Worm (Caenorhabditis elegans): ENCODE measurements around the gene lron-3.

Gene lron-3

ce11 chrX:15554910-15555309, 2.8 kb downstream of the lron-3 start (continued):
- no peak for TF ChIP-seq zag-1 (tag; optimal IDR thresholded peaks at IDR 0.05)

- TF ChIP-seq nhr-6 (tag; optimal IDR thresholded peaks at IDR 0.05): no peak
- TF ChIP-seq mdl-1 (tag; optimal IDR thresholded peaks at IDR 0.05): no peak
- TF ChIP-seq skn-1 (tag; optimal IDR thresholded peaks at IDR 0.05): no peak
- TF ChIP-seq snpc-4 (tag; optimal IDR thresholded peaks at IDR 0.05): peak; percentile 2
These were observed 5.6 kb downstream of the lron-3 start for ce11 chrX:15552024-15552769.

ce11 chrX:15550769-15551168, 7.0 kb downstream of the lron-3 start:
- no peak for TF ChIP-seq fos-1 (tag; optimal IDR thresholded peaks at IDR 0.05)
- no peak for TF ChIP-seq ZK546.5 (tag; optimal IDR thresholded peaks at IDR 0.05)
- no peak for TF ChIP-seq nhr-129 (tag; optimal IDR thresholded peaks at IDR 0.05)
- TF ChIP-seq nhr-12 (tag; optimal IDR thresholded peaks at IDR 0.05): no peak
- TF ChIP-seq lin-39 (tag; optimal IDR thresholded peaks at IDR 0.05): no peak
- no peak for TF ChIP-seq lin-11 (tag; optimal IDR thresholded peaks at IDR 0.05)

- TF ChIP-seq peb-1 (tag; optimal IDR thresholded peaks at IDR 0.05): no peak
- no peak for TF ChIP-seq nhr-10 (tag; optimal IDR thresholded peaks at IDR 0.05)
- TF ChIP-seq gmeb-1 (tag; optimal IDR thresholded peaks at IDR 0.05): no peak
- TF ChIP-seq mab-5 (tag; optimal IDR thresholded peaks at IDR 0.05): no peak
- no peak for TF ChIP-seq nhr-129 (tag; optimal IDR thresholded peaks at IDR 0.05)
- no peak for TF ChIP-seq sma-9 (GFP tag; optimal IDR thresholded peaks at IDR 0.05)
- TF ChIP-seq sma-9 (tag; optimal IDR thresholded peaks at IDR 0.05): no peak
- TF ChIP-seq ztf-1 (GFP tag; conservative IDR thresholded peaks at IDR 0.05): no peak
- TF ChIP-seq alr-1 (tag; optimal IDR thresholded peaks at IDR 0.05): no peak
- TF ChIP-seq mdl-1 (tag; optimal IDR thresholded peaks at IDR 0.05): no peak
- TF ChIP-seq ztf-11 (tag; optimal IDR thresholded peaks at IDR 0.05): no peak
These were observed 9.9 kb downstream of the lron-3 start for ce11 chrX:15547896-15548295.

ce11 chrX:15546943-15547342, 10.8 kb downstream of the lron-3 start:
- TF ChIP-seq sma-9 (GFP tag; optimal IDR thresholded peaks at IDR 0.05) (peak; percentile 16), sma-9 (tag; optimal IDR thresholded peaks at IDR 0.05) (no peak), Y55F3AM.14 (GFP tag; optimal IDR thresholded peaks at IDR 0.05) (no peak)

ce11 chrX:15545485-15545884, 12.3 kb downstream of the lron-3 start:
- no peak for TF ChIP-seq egl-27 (tag; optimal IDR thresholded peaks at IDR 0.05)
- TF ChIP-seq nhr-129 (tag; optimal IDR thresholded peaks at IDR 0.05): no peak

- no peak for TF ChIP-seq Y55F3AM.14 (GFP tag; optimal IDR thresholded peaks at IDR 0.05)
- no peak for TF ChIP-seq ceh-16 (tag; optimal IDR thresholded peaks at IDR 0.05)
- no peak for TF ChIP-seq unc-62 (GFP tag; optimal IDR thresholded peaks at IDR 0.05)
- TF ChIP-seq nhr-23 (tag; optimal IDR thresholded peaks at IDR 0.05): no peak
- no peak for TF ChIP-seq egl-27 (tag; optimal IDR thresholded peaks at IDR 0.05)
- TF ChIP-seq ztf-1 (GFP tag; conservative IDR thresholded peaks at IDR 0.05): no peak
- TF ChIP-seq dmd-4 (tag; optimal IDR thresholded peaks at IDR 0.05): no peak
- TF ChIP-seq ztf-11 (tag; optimal IDR thresholded peaks at IDR 0.05): no peak
- TF ChIP-seq sma-9 (GFP tag; optimal IDR thresholded peaks at IDR 0.05): peak; percentile 23
- no peak for TF ChIP-seq sma-9 (tag; optimal IDR thresholded peaks at IDR 0.05)
- no peak for TF ChIP-seq mdl-1 (tag; optimal IDR thresholded peaks at IDR 0.05)
- TF ChIP-seq F13H6.1 (tag; optimal IDR thresholded peaks at IDR 0.05): no peak
- no peak for TF ChIP-seq lin-13 (GFP tag; optimal IDR thresholded peaks at IDR 0.05)
- no peak for TF ChIP-seq snpc-4 (tag; optimal IDR thresholded peaks at IDR 0.05)
- TF ChIP-seq ceh-82 (tag; optimal IDR thresholded peaks at IDR 0.05): no peak
- TF ChIP-seq alr-1 (tag; optimal IDR thresholded peaks at IDR 0.05): no peak
- TF ChIP-seq nhr-129 (tag; optimal IDR thresholded peaks at IDR 0.05): peak; percentile 2
- TF ChIP-seq ztf-4 (tag; optimal IDR thresholded peaks at IDR 0.05): no peak
- TF ChIP-seq sma-3 (GFP tag; optimal IDR thresholded peaks at IDR 0.05): no peak
- peak; percentile 11 for TF ChIP-seq crh-2 (tag; optimal IDR thresholded peaks at IDR 0.05)
- TF ChIP-seq peb-1 (tag; optimal IDR thresholded peaks at IDR 0.05): no peak
- no peak for TF ChIP-seq unc-39 (tag; optimal IDR thresholded peaks at IDR 0.05)
- TF ChIP-seq nhr-11 (tag; optimal IDR thresholded peaks at IDR 0.05): no peak
- TF ChIP-seq ama-1 (optimal IDR thresholded peaks at IDR 0.05): no peak
- TF ChIP-seq fos-1 (tag; optimal IDR thresholded peaks at IDR 0.05): peak; percentile 38
- no peak for TF ChIP-seq R02D3.7 (tag; optimal IDR thresholded peaks at IDR 0.05)
- TF ChIP-seq elt-1 (tag; optimal IDR thresholded peaks at IDR 0.05): no peak
- TF ChIP-seq unc-55 (GFP tag; optimal IDR thresholded peaks at IDR 0.05): no peak
- TF ChIP-seq elt-3 (tag; optimal IDR thresholded peaks at IDR 0.05): no peak
- TF ChIP-seq nhr-237 (tag; optimal IDR thresholded peaks at IDR 0.05): no peak
- TF ChIP-seq ZK546.5 (tag; optimal IDR thresholded peaks at IDR 0.05): no peak
These were observed 13.1 kb downstream of the lron-3 start for ce11 chrX:15544671-15545070.

All from whole organism, L2 larva.